Fruit fly (Drosophila melanogaster): Measurements from ENCODE around the gene Ufsp2.

The Ufsp2 gene

dm6 chr3L:15624944-15625610, 48.7 kb downstream of the Ufsp2 start:
- TF ChIP-seq CTCF (optimal IDR thresholded peaks at IDR 0.05) (no peak), CG8478 (optimal IDR thresholded peaks at IDR 0.05) (no peak)

- TF ChIP-seq CTCF (optimal IDR thresholded peaks at IDR 0.05) = no peak
- no peak for TF ChIP-seq CG8478 (optimal IDR thresholded peaks at IDR 0.05)
Measured at dm6 chr3L:15625676-15626414, 49.5 kb downstream of the Ufsp2 start.

dm6 chr3L:15627295-15627694, 50.9 kb downstream of the Ufsp2 start:
- no peak for TF ChIP-seq CTCF (optimal IDR thresholded peaks at IDR 0.05)
- no peak for TF ChIP-seq CG8478 (optimal IDR thresholded peaks at IDR 0.05)

Data from S2 (cell line).